Worm (Caenorhabditis elegans): Measurements from ENCODE around the gene miro-1.

DNA sequence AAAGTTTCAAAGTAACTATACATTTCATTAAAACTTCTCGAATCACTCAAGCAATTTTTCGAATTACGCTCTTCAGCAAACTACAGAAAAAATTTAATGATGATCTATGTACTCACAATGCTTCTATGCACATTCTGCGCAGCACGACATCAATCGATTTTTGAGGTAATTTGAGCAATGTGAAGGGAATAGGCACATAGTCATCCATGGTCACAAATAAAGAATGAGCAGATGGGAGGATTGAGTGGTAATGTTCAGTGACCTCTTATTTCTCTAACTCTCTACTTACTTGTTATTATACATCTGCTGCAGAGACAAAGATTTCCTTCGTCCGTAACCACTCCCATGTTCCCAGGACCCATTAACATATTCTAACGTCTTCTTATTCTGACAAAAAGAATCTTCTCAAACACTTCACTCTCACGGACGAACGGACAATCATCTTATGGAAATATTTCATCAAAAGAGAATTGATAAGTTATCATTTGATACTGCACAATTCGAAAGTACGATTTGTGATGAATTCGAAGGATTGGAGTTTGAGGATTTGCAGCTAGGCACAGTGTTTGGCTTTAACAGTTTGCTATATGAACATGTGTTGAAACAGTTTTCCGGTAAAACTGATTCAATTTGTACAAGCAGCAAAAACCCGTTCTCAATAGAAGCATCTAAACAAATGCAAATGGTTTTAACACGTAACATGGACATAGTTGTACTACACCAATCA is 40.5 kb upstream of the miro-1 start, which contains the start of the genes fbxb-77 and Y17G9B.11:
- TF ChIP-seq nhr-23 (tag; optimal IDR thresholded peaks at IDR 0.05) (no peak), nhr-237 (tag; optimal IDR thresholded peaks at IDR 0.05) (no peak), elt-3 (tag; optimal IDR thresholded peaks at IDR 0.05) (no peak), zag-1 (tag; optimal IDR thresholded peaks at IDR 0.05) (no peak), ztf-4 (tag; optimal IDR thresholded peaks at IDR 0.05) (no peak), lin-11 (tag; optimal IDR thresholded peaks at IDR 0.05) (no peak)

Measured in whole organism, L2 larva.